Worm (Caenorhabditis elegans) whole organism, L4 larva: ENCODE measurements around the gene tag-209.

Experiments
- D1046.2 ChIP-seq: fragments of 200-800 bp; sonication (Bioruptor generic); IDR thresholded peaks from 2 replicates; pipeline ENCODE4 v1.3.6; 2022; ENCODE audit warnings: missing genetic modification characterization, missing compliant biosample characterization
- F10B5.3 ChIP-seq: sonication (generic microtip); optimal IDR thresholded peaks from 2 replicates; lab custom pipeline; 2016; ENCODE audit warnings: mild to moderate bottlenecking, missing genetic modification characterization, missing compliant biosample characterization
- F26F4.8 ChIP-seq: fragments of 200-800 bp; sonication (Bioruptor generic); conservative IDR thresholded peaks from 2 replicates; pipeline ENCODE4 v1.3.6; 2022; ENCODE audit warnings: missing genetic modification characterization, missing compliant biosample characterization
- F49E8.2 ChIP-seq: sonication (generic microtip); optimal IDR thresholded peaks from 2 replicates; lab custom pipeline; 2016; ENCODE audit warnings: missing compliant biosample characterization, mild to moderate bottlenecking, missing genetic modification characterization, borderline replicate concordance
- R02D3.7 ChIP-seq: fragments of 150-350 bp; sonication (generic microtip); optimal IDR thresholded peaks from 3 replicates; lab custom pipeline; 2014; ENCODE audit warnings: missing biosample characterization, missing genetic modification characterization
- T20F7.1 ChIP-seq: fragments of 200-800 bp; sonication (Bioruptor generic); optimal IDR thresholded peaks from 2 replicates; lab custom pipeline; 2018; ENCODE audit warnings: mild to moderate bottlenecking, missing genetic modification characterization, missing compliant biosample characterization
- Y105C5A.15 ChIP-seq: fragments of 200-800 bp; sonication (Bioruptor generic); IDR thresholded peaks from 2 replicates; pipeline ENCODE4 v1.3.6; 2022; ENCODE audit warnings: missing genetic modification characterization, missing compliant biosample characterization
- Y5F2A.4 ChIP-seq: fragments of 200-800 bp; sonication (Bioruptor generic); optimal IDR thresholded peaks from 2 replicates; lab custom pipeline; 2018; ENCODE audit warnings: mild to moderate bottlenecking, missing genetic modification characterization, missing compliant biosample characterization
- ZK546.5 ChIP-seq, 2 experiments: sonication (generic microtip); optimal IDR thresholded peaks; 2 replicates each; lab custom pipeline; 2017; ENCODE audit warnings: missing biosample characterization in 2 of 2, missing genetic modification characterization in 2 of 2
- aha-1 ChIP-seq: fragments of 150-350 bp; peaks from one replicate; lab custom pipeline; 2014; ENCODE audit warnings: missing biosample characterization, missing genetic modification characterization
- aly-2 ChIP-seq: sonication (generic microtip); optimal IDR thresholded peaks from 2 replicates; lab custom pipeline; 2018; ENCODE audit warnings: missing biosample characterization, missing genetic modification characterization
- arid-1 ChIP-seq: fragments of 200-800 bp; sonication (Bioruptor generic); conservative IDR thresholded peaks from 2 replicates; pipeline ENCODE4 v1.3.6; 2022; ENCODE audit warnings: missing genetic modification reagents, missing genetic modification characterization, missing compliant biosample characterization
- ceh-44 ChIP-seq: fragments of 200-800 bp; sonication (Bioruptor generic); IDR thresholded peaks from 2 replicates; pipeline ENCODE4 v1.3.6; 2022; ENCODE audit warnings: missing genetic modification reagents, missing genetic modification characterization, missing compliant biosample characterization
- ceh-62 ChIP-seq: sonication (generic microtip); optimal IDR thresholded peaks from 2 replicates; lab custom pipeline; 2017; ENCODE audit warnings: missing biosample characterization, missing genetic modification characterization
- ceh-82 ChIP-seq: sonication (generic microtip); optimal IDR thresholded peaks from 2 replicates; lab custom pipeline; 2017; ENCODE audit warnings: missing biosample characterization, missing genetic modification characterization
- daf-16 ChIP-seq, 3 experiments: sonication (generic microtip); optimal IDR thresholded peaks; 2 replicates each; lab custom pipeline; 2016 to 2017; ENCODE audit warnings: missing genetic modification characterization in 3 of 3, missing genetic modification reagents in 3 of 3, mild to moderate bottlenecking in 2 of 3, missing compliant biosample characterization in 2 of 3, missing biosample characterization in 1 of 3, moderate library complexity in 1 of 3
- daf-19 ChIP-seq: fragments of 200-800 bp; sonication (Bioruptor generic); conservative IDR thresholded peaks from 2 replicates; pipeline ENCODE4 v1.3.6; 2022; ENCODE audit warnings: missing genetic modification characterization, missing compliant biosample characterization
- dpl-1 ChIP-seq: fragments of 150-350 bp; optimal IDR thresholded peaks from 2 replicates; lab custom pipeline; 2014; ENCODE audit warnings: missing biosample characterization, missing genetic modification reagents, missing genetic modification characterization
- dve-1 ChIP-seq: sonication (generic microtip); optimal IDR thresholded peaks from 2 replicates; lab custom pipeline; 2017; ENCODE audit warnings: antibody characterized with exemption, mild to moderate bottlenecking, missing genetic modification characterization, missing compliant biosample characterization; ENCODE audit not compliant: insufficient read depth
- egl-43 ChIP-seq: fragments of 200-800 bp; sonication (Bioruptor generic); IDR thresholded peaks from 2 replicates; pipeline ENCODE4 v1.3.6; 2022; ENCODE audit warnings: missing genetic modification reagents, missing genetic modification characterization, missing compliant biosample characterization
- fos-1 ChIP-seq: fragments of 150-350 bp; optimal IDR thresholded peaks from 2 replicates; lab custom pipeline; 2014; ENCODE audit warnings: missing biosample characterization, missing genetic modification characterization
- hlh-11 ChIP-seq: fragments of 200-800 bp; sonication (Bioruptor generic); optimal IDR thresholded peaks from 2 replicates; lab custom pipeline; 2018; ENCODE audit warnings: mild to moderate bottlenecking, missing genetic modification characterization, missing compliant biosample characterization
- hmg-1.1 ChIP-seq: fragments of 200-800 bp; sonication (Bioruptor generic); IDR thresholded peaks from 2 replicates; pipeline ENCODE4 v1.3.6; 2022; ENCODE audit warnings: missing genetic modification reagents, missing genetic modification characterization, missing compliant biosample characterization
- lin-1 ChIP-seq: fragments of 200-800 bp; sonication (Bioruptor generic); IDR thresholded peaks from 2 replicates; pipeline ENCODE4 v1.3.6; 2022; ENCODE audit warnings: missing genetic modification reagents, missing genetic modification characterization, missing compliant biosample characterization
- lin-38 ChIP-seq: fragments of 200-800 bp; sonication (Bioruptor generic); IDR thresholded peaks from 2 replicates; pipeline ENCODE4 v1.3.6; 2022; ENCODE audit warnings: missing genetic modification reagents, missing genetic modification characterization, missing compliant biosample characterization
- lsy-2 ChIP-seq, 2 experiments: fragments of 150-350 bp in 1 of 2; sonication (generic microtip) in 1 of 2; optimal IDR thresholded peaks; 2 replicates each; lab custom pipeline; 2014 to 2017; ENCODE audit warnings: missing biosample characterization in 2 of 2, missing genetic modification characterization in 2 of 2
- madf-5 ChIP-seq, 2 experiments: fragments of 200-800 bp; sonication (Bioruptor generic); IDR thresholded peaks; 2 replicates each; pipeline ENCODE4 v1.3.6; 2022; ENCODE audit warnings: missing compliant biosample characterization in 2 of 2, missing genetic modification characterization in 2 of 2
- madf-9 ChIP-seq: fragments of 200-800 bp; sonication (Bioruptor generic); conservative IDR thresholded peaks from 2 replicates; pipeline ENCODE4 v1.3.6; 2022; ENCODE audit warnings: missing genetic modification reagents, missing genetic modification characterization, missing compliant biosample characterization
- mdt-29 ChIP-seq: fragments of 200-800 bp; sonication (Bioruptor generic); IDR thresholded peaks from 2 replicates; pipeline ENCODE4 v1.3.6; 2022; ENCODE audit warnings: missing genetic modification reagents, missing genetic modification characterization, missing compliant biosample characterization
- mes-2 ChIP-seq: sonication (generic microtip); optimal IDR thresholded peaks from 2 replicates; lab custom pipeline; 2016; ENCODE audit warnings: missing genotype, mild to moderate bottlenecking, missing genetic modification characterization, missing compliant biosample characterization; ENCODE audit not compliant: poor library complexity, severe bottlenecking
- nhr-11 ChIP-seq: fragments of 150-350 bp; optimal IDR thresholded peaks from 2 replicates; lab custom pipeline; 2014; ENCODE audit warnings: missing biosample characterization, missing genetic modification characterization
- nhr-25 ChIP-seq: sonication (generic microtip); optimal IDR thresholded peaks from 2 replicates; lab custom pipeline; 2017; ENCODE audit warnings: missing genetic modification characterization, mild to moderate bottlenecking, missing compliant biosample characterization, antibody characterized with exemption, moderate library complexity, borderline replicate concordance; ENCODE audit not compliant: insufficient read depth
- nhr-42 ChIP-seq: fragments of 200-800 bp; sonication (Bioruptor generic); IDR thresholded peaks from 2 replicates; pipeline ENCODE4 v1.3.6; 2022; ENCODE audit warnings: missing genetic modification characterization, missing compliant biosample characterization
- saeg-2 ChIP-seq: fragments of 200-800 bp; sonication (Bioruptor generic); IDR thresholded peaks from 2 replicates; pipeline ENCODE4 v1.3.6; 2022; ENCODE audit warnings: missing genetic modification reagents, missing genetic modification characterization, missing compliant biosample characterization
- set-16 ChIP-seq: fragments of 200-800 bp; sonication (Bioruptor generic); IDR thresholded peaks from 2 replicates; pipeline ENCODE4 v1.3.6; 2022; ENCODE audit warnings: missing genetic modification reagents, missing genetic modification characterization, missing compliant biosample characterization
- tra-1 ChIP-seq: fragments of 200-800 bp; sonication (Bioruptor generic); IDR thresholded peaks from 2 replicates; pipeline ENCODE4 v1.3.6; 2022; ENCODE audit warnings: missing genetic modification reagents, missing genetic modification characterization, missing compliant biosample characterization
- unc-130 ChIP-seq: sonication (generic microtip); optimal IDR thresholded peaks from 2 replicates; lab custom pipeline; 2016; ENCODE audit warnings: missing genetic modification reagents, missing genetic modification characterization, missing compliant biosample characterization
- unc-39 ChIP-seq: sonication (generic microtip); optimal IDR thresholded peaks from 2 replicates; lab custom pipeline; 2017; ENCODE audit warnings: missing biosample characterization, missing genetic modification characterization
- zfp-2 ChIP-seq: sonication (generic microtip); optimal IDR thresholded peaks from 2 replicates; lab custom pipeline; 2016; ENCODE audit warnings: mild to moderate bottlenecking, missing genetic modification characterization, missing compliant biosample characterization
- zfp-3 ChIP-seq: fragments of 200-800 bp; sonication (Bioruptor generic); conservative IDR thresholded peaks from 2 replicates; pipeline ENCODE4 v1.3.6; 2022; ENCODE audit warnings: missing genetic modification reagents, missing genetic modification characterization, missing compliant biosample characterization
- zip-11 ChIP-seq: fragments of 200-800 bp; sonication (Bioruptor generic); IDR thresholded peaks from 2 replicates; pipeline ENCODE4 v1.3.6; 2022; ENCODE audit warnings: missing genetic modification characterization, missing compliant biosample characterization

Gene tag-209

DNA sequence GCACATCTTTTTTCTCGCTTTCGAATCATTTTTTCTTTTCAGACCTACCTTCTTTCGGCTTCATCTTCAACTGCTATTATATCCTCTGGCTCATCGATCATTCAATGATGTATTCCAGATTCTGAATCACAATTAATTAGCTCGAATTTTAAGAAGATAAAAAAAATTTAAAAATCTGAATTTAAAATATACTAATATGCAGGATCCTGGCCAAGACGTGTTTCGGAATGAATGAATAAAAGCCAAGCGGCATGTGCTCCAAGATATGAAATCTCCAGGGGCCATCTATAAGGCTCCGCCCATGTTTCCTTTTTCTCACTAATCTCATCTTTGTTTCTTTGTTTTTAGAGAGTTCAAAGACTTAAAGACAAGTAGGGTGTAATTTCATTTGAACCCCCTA, 9.1 kb upstream of the tag-209 start, which contains the start of gene mpz-1:
TSS of gene mpz-1 (minus strand) at position 101 of the 400 bp plus-strand sequence.
- TF ChIP-seq unc-130 (GFP tag; lab: Kevin White, UChicago) (no peak), dpl-1 (GFP tag; lab: Kevin White, UChicago) (no peak), lin-38 (GFP tag; lab: Robert Waterston, UW) (no peak), Y5F2A.4 (no peak), zip-11 (no peak), egl-43 (GFP tag; lab: Robert Waterston, UW) (no peak), D1046.2 (GFP tag; lab: Robert Waterston, UW) (no peak), hmg-1.1 (no peak), aha-1 (no peak), tra-1 (GFP tag; lab: Robert Waterston, UW) (no peak), ZK546.5 (tag; optimal IDR thresholded peaks at IDR 0.05; lab: Kevin White, UChicago) (no peak), ceh-62 (tag; lab: Kevin White, UChicago) (no peak), F26F4.8 (GFP tag; lab: Robert Waterston, UW) (no peak), arid-1 (GFP tag; lab: Robert Waterston, UW) (no peak), R02D3.7 (no peak), aly-2 (tag; lab: Kevin White, UChicago) (no peak)

DNA sequence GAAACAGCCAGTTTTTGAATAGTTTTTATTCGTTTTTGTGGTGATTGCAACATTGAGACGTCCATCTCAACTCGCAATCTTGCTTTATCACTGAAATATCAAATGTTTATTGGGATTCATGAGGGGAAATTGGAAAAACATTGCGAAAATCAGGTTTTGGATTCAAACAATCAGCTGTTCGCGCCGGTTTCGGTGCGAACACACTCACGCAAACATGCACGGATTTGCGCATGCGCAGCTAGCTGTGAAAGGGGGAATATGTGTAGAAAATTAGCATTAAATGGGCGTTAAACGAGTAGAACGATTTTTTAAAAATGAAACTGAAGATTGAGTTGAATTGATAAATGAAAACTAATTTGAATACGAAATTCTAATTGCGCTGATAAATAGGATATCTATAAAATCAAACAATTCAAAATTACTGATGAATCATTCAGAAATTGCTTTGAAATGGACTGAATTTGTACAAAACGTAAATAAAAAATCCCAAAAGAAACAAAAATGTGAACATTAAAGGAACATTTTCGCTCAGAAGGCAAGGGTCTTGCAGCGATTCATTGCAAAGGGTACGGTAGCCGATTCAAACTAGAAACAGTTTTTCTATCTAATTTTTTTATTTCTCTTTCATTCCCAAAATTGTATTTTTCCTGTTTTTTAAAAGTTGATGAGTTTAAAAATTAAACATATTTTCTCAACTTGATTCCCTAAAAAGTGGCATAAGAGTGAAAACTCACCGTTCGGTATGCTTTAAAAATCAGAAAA, 3.7 kb upstream of the tag-209 start, which contains the start of gene ect-2:
TSS of gene ect-2 (minus strand) at position 762 of the 762 bp plus-strand sequence.
- TF ChIP-seq nhr-11 (tag; lab: Kevin White, UChicago) (no peak), hlh-11 (tag; lab: Kevin White, UChicago) (peak; percentile 63), F49E8.2 (peak; percentile 21), nhr-25 (tag; lab: Kevin White, UChicago) (no peak), aly-2 (tag; lab: Kevin White, UChicago) (no peak), lin-1 (GFP tag; lab: Robert Waterston, UW) (no peak), saeg-2 (GFP tag; lab: Robert Waterston, UW) (no peak), D1046.2 (GFP tag; lab: Robert Waterston, UW) (no peak), unc-39 (tag; lab: Kevin White, UChicago) (no peak), nhr-42 (GFP tag; lab: Robert Waterston, UW) (no peak), mdt-29 (GFP tag; lab: Robert Waterston, UW) (no peak), ceh-82 (tag; lab: Kevin White, UChicago) (no peak), ZK546.5 (tag; optimal IDR thresholded peaks at IDR 0.05; lab: Kevin White, UChicago) (no peak), zip-11 (no peak), daf-16 (GFP tag; optimal IDR thresholded peaks at IDR 0.05; lab: Kevin White, UChicago) (no peak), daf-16 (tag; optimal IDR thresholded peaks at IDR 0.05; lab: Kevin White, UChicago) (no peak), mes-2 (tag; lab: Kevin White, UChicago) (peak; percentile 44), madf-9 (no peak), dpl-1 (GFP tag; lab: Kevin White, UChicago) (peak; percentile 86), zfp-3 (GFP tag; lab: Robert Waterston, UW) (no peak), set-16 (no peak), Y105C5A.15 (GFP tag; lab: Robert Waterston, UW) (no peak), F10B5.3 (tag; lab: Kevin White, UChicago) (no peak), hmg-1.1 (0 out of 2 replicates have a peak, but pooled peaks have one; percentile 18), ceh-44 (no peak), zfp-2 (tag; lab: Kevin White, UChicago) (no peak), aha-1 (peak; percentile 39), unc-130 (GFP tag; lab: Kevin White, UChicago) (peak; percentile 29), daf-19 (GFP tag; lab: Robert Waterston, UW) (no peak), dve-1 (tag; lab: Kevin White, UChicago) (no peak), fos-1 (no peak), T20F7.1 (no peak), madf-5 (GFP tag; IDR thresholded peaks at IDR 0.05; lab: Robert Waterston, UW) (no peak), lsy-2 (tag; optimal IDR thresholded peaks at IDR 0.05; lab: Kevin White, UChicago) (no peak)
